Worm (Caenorhabditis elegans) whole organism, young adult: ENCODE data around the gene map-1.
A peak's percentile ranks its signal among the peaks of the same experiment; 100 is the strongest.

Source experiments
- B0035.1 ChIP-seq: sonication (generic microtip); optimal IDR thresholded peaks from 2 replicates; lab custom pipeline; 2016; ENCODE audit warnings: missing genetic modification characterization, mild to moderate bottlenecking, missing compliant biosample characterization, missing genotype, missing genetic modification reagents
- B0336.3 ChIP-seq: fragments of 200-800 bp; sonication (Bioruptor generic); IDR thresholded peaks from 2 replicates; pipeline ENCODE4 v1.3.6; 2022; ENCODE audit warnings: missing genetic modification characterization, missing compliant biosample characterization
- C06A6.2 ChIP-seq: fragments of 200-800 bp; sonication (Bioruptor generic); conservative IDR thresholded peaks from 2 replicates; pipeline ENCODE4 v1.3.6; 2022; ENCODE audit warnings: missing genetic modification characterization, missing compliant biosample characterization
- D2030.7 ChIP-seq: fragments of 200-800 bp; sonication (Bioruptor generic); IDR thresholded peaks from 2 replicates; pipeline ENCODE4 v1.3.6; 2022; ENCODE audit warnings: missing genetic modification reagents, missing genetic modification characterization, missing compliant biosample characterization
- K11D2.4 ChIP-seq: fragments of 200-800 bp; sonication (Bioruptor generic); IDR thresholded peaks from 2 replicates; pipeline ENCODE4 v1.3.6; 2022; ENCODE audit warnings: missing genetic modification reagents, missing genetic modification characterization, missing compliant biosample characterization
- K12H6.12 ChIP-seq: fragments of 200-800 bp; sonication (Bioruptor generic); optimal IDR thresholded peaks from 2 replicates; lab custom pipeline; 2018; ENCODE audit warnings: mild to moderate bottlenecking, missing genetic modification characterization, missing compliant biosample characterization
- Y53F4B.3 ChIP-seq: fragments of 200-800 bp; sonication (Bioruptor generic); IDR thresholded peaks from 2 replicates; pipeline ENCODE4 v1.3.6; 2022; ENCODE audit warnings: missing genetic modification reagents, missing genetic modification characterization, missing compliant biosample characterization
- Y95B8A.8 ChIP-seq: fragments of 200-800 bp; sonication (Bioruptor generic); IDR thresholded peaks from 2 replicates; pipeline ENCODE4 v1.3.6; 2022; ENCODE audit warnings: missing genetic modification reagents, missing genetic modification characterization, missing compliant biosample characterization
- attf-3 ChIP-seq: fragments of 200-800 bp; sonication (Bioruptor generic); conservative IDR thresholded peaks from 2 replicates; pipeline ENCODE4 v1.3.6; 2022; ENCODE audit warnings: missing genetic modification reagents, missing genetic modification characterization, missing compliant biosample characterization
- bed-1 ChIP-seq: fragments of 200-800 bp; sonication (Bioruptor generic); IDR thresholded peaks from 2 replicates; pipeline ENCODE4 v1.3.6; 2022; ENCODE audit warnings: missing genetic modification reagents, missing genetic modification characterization, missing compliant biosample characterization
- cebp-1 ChIP-seq, 2 experiments: fragments of 200-800 bp in 1 of 2; sonication (Bioruptor generic) in 1 of 2; sonication (generic microtip) in 1 of 2; IDR thresholded peaks in 1 of 2; optimal IDR thresholded peaks in 1 of 2; 2 replicates each; pipeline versions ENCODE4 v1.3.6 to Lab custom; 2017 to 2022; ENCODE audit warnings: missing compliant biosample characterization in 2 of 2, missing genetic modification characterization in 2 of 2, mild to moderate bottlenecking in 1 of 2, missing genetic modification reagents in 1 of 2, moderate library complexity in 1 of 2
- cebp-2 ChIP-seq: fragments of 200-800 bp; sonication (Bioruptor generic); IDR thresholded peaks from 2 replicates; pipeline ENCODE4 v1.3.6; 2022; ENCODE audit warnings: missing genetic modification characterization, missing compliant biosample characterization
- ceh-100 ChIP-seq: fragments of 200-800 bp; sonication (Bioruptor generic); IDR thresholded peaks from 2 replicates; pipeline ENCODE4 v1.3.6; 2022; ENCODE audit warnings: missing genetic modification reagents, missing genetic modification characterization, missing compliant biosample characterization
- ceh-27 ChIP-seq: fragments of 200-800 bp; sonication (Bioruptor generic); optimal IDR thresholded peaks from 2 replicates; lab custom pipeline; 2018; ENCODE audit warnings: mild to moderate bottlenecking, missing genetic modification characterization, moderate library complexity, missing compliant biosample characterization
- chd-7 ChIP-seq: sonication (generic microtip); optimal IDR thresholded peaks from 2 replicates; lab custom pipeline; 2016; ENCODE audit warnings: mild to moderate bottlenecking, missing genetic modification characterization, moderate library complexity, missing compliant biosample characterization
- dox-1 ChIP-seq: fragments of 200-800 bp; sonication (Bioruptor generic); IDR thresholded peaks from 2 replicates; pipeline ENCODE4 v1.3.6; 2022; ENCODE audit warnings: missing genetic modification reagents, missing genetic modification characterization, missing compliant biosample characterization
- egl-18 ChIP-seq: fragments of 200-800 bp; sonication (Bioruptor generic); IDR thresholded peaks from 2 replicates; pipeline ENCODE4 v1.3.6; 2022; ENCODE audit warnings: missing genetic modification reagents, missing genetic modification characterization, missing compliant biosample characterization
- egl-44 ChIP-seq: fragments of 200-800 bp; sonication (Bioruptor generic); IDR thresholded peaks from 2 replicates; pipeline ENCODE4 v1.3.6; 2022; ENCODE audit warnings: missing genetic modification reagents, missing genetic modification characterization, missing compliant biosample characterization
- egrh-3 ChIP-seq: fragments of 200-800 bp; sonication (Bioruptor generic); IDR thresholded peaks from 2 replicates; pipeline ENCODE4 v1.3.6; 2022; ENCODE audit warnings: missing genetic modification reagents, missing genetic modification characterization, missing compliant biosample characterization
- fkh-3 ChIP-seq: sonication (generic microtip); optimal IDR thresholded peaks from 2 replicates; lab custom pipeline; 2016; ENCODE audit warnings: mild to moderate bottlenecking, missing genetic modification characterization, missing compliant biosample characterization
- gei-17 ChIP-seq: fragments of 200-800 bp; sonication (Bioruptor generic); optimal IDR thresholded peaks from 2 replicates; lab custom pipeline; 2018; ENCODE audit warnings: mild to moderate bottlenecking, missing genetic modification characterization, missing compliant biosample characterization
- hmg-1.2 ChIP-seq: fragments of 200-800 bp; sonication (Bioruptor generic); IDR thresholded peaks from 2 replicates; pipeline ENCODE4 v1.3.6; 2022; ENCODE audit warnings: missing genetic modification reagents, missing genetic modification characterization, missing compliant biosample characterization
- hrde-1 ChIP-seq: sonication (generic microtip); optimal IDR thresholded peaks from 2 replicates; lab custom pipeline; 2016; ENCODE audit warnings: missing genetic modification characterization, mild to moderate bottlenecking, missing compliant biosample characterization, moderate library complexity, missing genotype, missing genetic modification reagents, borderline replicate concordance
- hsf-1 ChIP-seq: fragments of 200-800 bp; sonication (Bioruptor generic); IDR thresholded peaks from 2 replicates; pipeline ENCODE4 v1.3.6; 2022; ENCODE audit warnings: missing genetic modification reagents, missing genetic modification characterization, missing compliant biosample characterization
- lin-26 ChIP-seq: fragments of 200-800 bp; sonication (Bioruptor generic); IDR thresholded peaks from 2 replicates; pipeline ENCODE4 v1.3.6; 2022; ENCODE audit warnings: missing genetic modification reagents, missing genetic modification characterization, missing compliant biosample characterization
- lin-40 ChIP-seq: sonication (generic microtip); optimal IDR thresholded peaks from 2 replicates; lab custom pipeline; 2016; ENCODE audit warnings: missing genetic modification characterization, mild to moderate bottlenecking, missing compliant biosample characterization, missing genotype, missing genetic modification reagents
- mcd-1 ChIP-seq: fragments of 200-800 bp; sonication (Bioruptor generic); IDR thresholded peaks from 2 replicates; pipeline ENCODE4 v1.3.6; 2022; ENCODE audit warnings: missing genetic modification reagents, missing genetic modification characterization, missing compliant biosample characterization
- nhr-80 ChIP-seq: sonication (generic microtip); optimal IDR thresholded peaks from 2 replicates; lab custom pipeline; 2016; ENCODE audit warnings: missing genetic modification characterization, missing compliant biosample characterization
- pha-4 ChIP-seq: fragments of 150-350 bp; sonication (generic microtip); optimal IDR thresholded peaks from 2 replicates; lab custom pipeline; 2014; ENCODE audit warnings: missing biosample characterization, missing genetic modification reagents, missing genetic modification characterization
- somi-1 ChIP-seq: fragments of 200-800 bp; sonication (Bioruptor generic); optimal IDR thresholded peaks from 2 replicates; lab custom pipeline; 2018; ENCODE audit warnings: mild to moderate bottlenecking, missing genetic modification characterization, missing compliant biosample characterization
- tbx-9 ChIP-seq: sonication (generic microtip); optimal IDR thresholded peaks from 2 replicates; lab custom pipeline; 2016; ENCODE audit warnings: borderline replicate concordance, missing genetic modification characterization, inconsistent platforms, missing compliant biosample characterization
- tlf-1 ChIP-seq: fragments of 200-800 bp; sonication (Bioruptor generic); optimal IDR thresholded peaks from 2 replicates; lab custom pipeline; 2018; ENCODE audit warnings: mild to moderate bottlenecking, missing genetic modification characterization, missing compliant biosample characterization
- xnd-1 ChIP-seq: sonication (generic microtip); optimal IDR thresholded peaks from 2 replicates; lab custom pipeline; 2016; ENCODE audit warnings: missing genotype, missing genetic modification reagents, missing genetic modification characterization, missing compliant biosample characterization
- zfh-2 ChIP-seq: fragments of 200-800 bp; sonication (Bioruptor generic); conservative IDR thresholded peaks from 2 replicates; pipeline ENCODE4 v1.3.6; 2022; ENCODE audit warnings: missing genetic modification reagents, missing genetic modification characterization, missing compliant biosample characterization
- ztf-25 ChIP-seq: fragments of 200-800 bp; sonication (Bioruptor generic); IDR thresholded peaks from 2 replicates; pipeline ENCODE4 v1.3.6; 2022; ENCODE audit warnings: missing genetic modification reagents, missing genetic modification characterization, missing compliant biosample characterization
- ztf-26 ChIP-seq: sonication (generic microtip); optimal IDR thresholded peaks from 2 replicates; lab custom pipeline; 2017; ENCODE audit warnings: missing genetic modification characterization, missing compliant biosample characterization

The map-1 gene

ce11 chrIV:3654214-3654613 is 32.5 kb downstream of the map-1 start:
- TF ChIP-seq K12H6.12 (tag; lab: Kevin White, UChicago) (peak; percentile 14), egl-44 (GFP tag; lab: Robert Waterston, UW) (0 out of 2 replicates have a peak, but pooled peaks have one; percentile 53), K11D2.4 (GFP tag; lab: Robert Waterston, UW) (peak; percentile 82), gei-17 (GFP tag; lab: Kevin White, UChicago) (no peak), cebp-2 (GFP tag; lab: Robert Waterston, UW) (no peak), B0336.3 (GFP tag; lab: Robert Waterston, UW) (0 out of 2 replicates have a peak, but pooled peaks have one; percentile 23), egl-18 (GFP tag; lab: Robert Waterston, UW) (no peak), lin-26 (GFP tag; lab: Robert Waterston, UW) (peak; percentile 66; the same call in 1 of the 2 replicates), hsf-1 (GFP tag; lab: Robert Waterston, UW) (peak; percentile 62; the same call in 1 of the 2 replicates), chd-7 (tag; lab: Kevin White, UChicago) (peak; percentile 41), somi-1 (peak; percentile 88), cebp-1 (GFP tag; IDR thresholded peaks at IDR 0.05; lab: Robert Waterston, UW) (no peak), cebp-1 (tag; optimal IDR thresholded peaks at IDR 0.05; lab: Kevin White, UChicago) (no peak), ztf-26 (tag; lab: Kevin White, UChicago) (peak; percentile 67), zfh-2 (peak; percentile 70), ceh-27 (no peak), C06A6.2 (GFP tag; lab: Robert Waterston, UW) (0 out of 2 replicates have a peak, but pooled peaks have one; percentile 17)

- TF ChIP-seq fkh-3 (tag; lab: Kevin White, UChicago), result no peak
- no peak for TF ChIP-seq Y53F4B.3 (GFP tag; lab: Robert Waterston, UW)
- TF ChIP-seq ztf-26 (tag; lab: Kevin White, UChicago), result peak; percentile 28
- TF ChIP-seq ztf-25 (GFP tag; lab: Robert Waterston, UW), result no peak
- 0 out of 2 replicates have a peak, but pooled peaks have one; percentile 21 for TF ChIP-seq dox-1 (GFP tag; lab: Robert Waterston, UW)
- TF ChIP-seq xnd-1 (tag; lab: Kevin White, UChicago), result no peak
- no peak for TF ChIP-seq D2030.7
- peak; percentile 56 for TF ChIP-seq lin-40 (tag; lab: Kevin White, UChicago)
- no peak for TF ChIP-seq hrde-1 (tag; lab: Kevin White, UChicago)
- TF ChIP-seq attf-3 (GFP tag; lab: Robert Waterston, UW), result no peak
- TF ChIP-seq Y95B8A.8 (GFP tag; lab: Robert Waterston, UW), result no peak
- no peak for TF ChIP-seq tlf-1
- 0 out of 2 replicates have a peak, but pooled peaks have one; percentile 10 for TF ChIP-seq mcd-1
- no peak for TF ChIP-seq cebp-1 (GFP tag; IDR thresholded peaks at IDR 0.05; lab: Robert Waterston, UW)
- TF ChIP-seq cebp-1 (tag; optimal IDR thresholded peaks at IDR 0.05; lab: Kevin White, UChicago), result peak; percentile 14
- no peak for TF ChIP-seq tbx-9 (tag; lab: Kevin White, UChicago)
- TF ChIP-seq K11D2.4 (GFP tag; lab: Robert Waterston, UW), result no peak
- TF ChIP-seq nhr-80 (tag; lab: Kevin White, UChicago), result peak; percentile 25
- TF ChIP-seq pha-4 (tag; lab: Kevin White, UChicago), result no peak
- TF ChIP-seq hmg-1.2 (GFP tag; lab: Robert Waterston, UW), result peak; percentile 98
- TF ChIP-seq egrh-3, result no peak
- TF ChIP-seq B0035.1 (tag; lab: Kevin White, UChicago), result no peak
- TF ChIP-seq ceh-100, result no peak
- TF ChIP-seq bed-1 (GFP tag; lab: Robert Waterston, UW), result no peak
- TF ChIP-seq, all 124 proteins: peak for 7
Observed at ce11 chrIV:3653420-3653823, 33.2 kb downstream of the map-1 start.
